Fruit fly (Drosophila melanogaster) whole organism, embryonic: Measurements from ENCODE around the gene jim.

ENCODE experiments used
- CG10147 ChIP-seq: fragments of 200-800 bp; sonication (Bioruptor generic); optimal IDR thresholded peaks from 2 replicates; lab custom pipeline; 2019; ENCODE audit warnings: missing biosample characterization, mild to moderate bottlenecking, missing genetic modification characterization, moderate library complexity
- CG1233 ChIP-seq: fragments of 200-800 bp; sonication (Bioruptor generic); optimal IDR thresholded peaks from 4 replicates; lab custom pipeline; 2018; ENCODE audit warnings: missing biosample characterization, mild to moderate bottlenecking, missing genetic modification characterization
- CG17361 ChIP-seq: fragments of 200-800 bp; sonication (Bioruptor generic); IDR thresholded peaks from 3 replicates; pipeline ENCODE4 v1.3.6; 2022; ENCODE audit warnings: missing biosample characterization, missing genetic modification characterization
- CG3838 ChIP-seq: fragments of 200-800 bp; sonication (Bioruptor generic); optimal IDR thresholded peaks from 3 replicates; lab custom pipeline; 2016; ENCODE audit warnings: missing biosample characterization, missing genetic modification characterization
- CG8765 ChIP-seq: fragments of 200-800 bp; sonication (Bioruptor generic); IDR thresholded peaks from 2 replicates; pipeline ENCODE4 v1.3.6; 2022; ENCODE audit warnings: missing biosample characterization, missing genetic modification characterization
- CG9727 ChIP-seq: fragments of 200-800 bp; sonication (Bioruptor generic); optimal IDR thresholded peaks from 3 replicates; lab custom pipeline; 2017; ENCODE audit warnings: missing biosample characterization, mild to moderate bottlenecking, missing genetic modification characterization
- HLH54F ChIP-seq: fragments of 200-800 bp; sonication (Bioruptor generic); optimal IDR thresholded peaks from 3 replicates; lab custom pipeline; 2016; ENCODE audit warnings: missing biosample characterization, missing genetic modification characterization
- ash1 ChIP-seq: fragments of 200-800 bp; sonication (Bioruptor generic); optimal IDR thresholded peaks from 2 replicates; lab custom pipeline; 2018; ENCODE audit warnings: missing biosample characterization, mild to moderate bottlenecking, missing genetic modification characterization
- ro ChIP-seq: fragments of 200-800 bp; sonication (Bioruptor generic); IDR thresholded peaks from 2 replicates; pipeline ENCODE4 v1.3.6; 2022; ENCODE audit warnings: missing biosample characterization, missing genetic modification characterization

dm6 chr3L:22787947-22788489 lies 47.0 kb downstream of the jim start, which contains the start of gene CG14448:
- TF ChIP-seq ro (no peak), CG1233 (GFP tag; lab: Kevin White, UChicago) (no peak), CG17361 (GFP tag; lab: Robert Waterston, UW) (no peak), CG9727 (GFP tag; lab: Kevin White, UChicago) (no peak), HLH54F (GFP tag; lab: Kevin White, UChicago) (no peak), CG10147 (GFP tag; lab: Kevin White, UChicago) (no peak), CG3838 (GFP tag; lab: Kevin White, UChicago) (no peak), CG8765 (no peak), ash1 (GFP tag; lab: Kevin White, UChicago) (no peak)
